Fruit fly (Drosophila melanogaster) whole organism, embryonic: ENCODE results near the gene CG31249.

Source experiments
- Atf6 ChIP-seq: fragments of 200-800 bp; sonication (Bioruptor generic); IDR thresholded peaks from 2 replicates; pipeline ENCODE4 v1.3.6; 2022; ENCODE audit warnings: missing biosample characterization, missing genetic modification characterization
- Blimp-1 ChIP-seq: fragments of 200-800 bp; sonication (Bioruptor generic); optimal IDR thresholded peaks from 3 replicates; lab custom pipeline; 2018; ENCODE audit warnings: missing biosample characterization, missing genetic modification characterization, mild to moderate bottlenecking, moderate library complexity, missing genetic modification reagents
- CG11247 ChIP-seq: fragments of 200-800 bp; sonication (Bioruptor generic); IDR thresholded peaks from 2 replicates; pipeline ENCODE4 v1.3.6; 2022; ENCODE audit warnings: missing biosample characterization, missing genetic modification characterization
- CG1233 ChIP-seq: fragments of 200-800 bp; sonication (Bioruptor generic); optimal IDR thresholded peaks from 4 replicates; lab custom pipeline; 2018; ENCODE audit warnings: missing biosample characterization, mild to moderate bottlenecking, missing genetic modification characterization
- CG13287 ChIP-seq: fragments of 200-800 bp; sonication (Bioruptor generic); IDR thresholded peaks from 2 replicates; pipeline ENCODE4 v1.3.6; 2022; ENCODE audit warnings: missing biosample characterization, missing genetic modification characterization; ENCODE audit not compliant: partially characterized antibody
- CG14860 ChIP-seq: fragments of 200-800 bp; sonication (Bioruptor generic); IDR thresholded peaks from 3 replicates; pipeline ENCODE4 v1.3.6; 2022; ENCODE audit warnings: missing biosample characterization, missing genetic modification characterization; ENCODE audit not compliant: partially characterized antibody
- CG16863 ChIP-seq: fragments of 200-800 bp; sonication (Bioruptor generic); optimal IDR thresholded peaks from 3 replicates; lab custom pipeline; 2016; ENCODE audit warnings: missing biosample characterization, missing genetic modification characterization
- CG1832 ChIP-seq: fragments of 200-800 bp; sonication (Bioruptor generic); optimal IDR thresholded peaks from 2 replicates; lab custom pipeline; 2017; ENCODE audit warnings: missing biosample characterization, mild to moderate bottlenecking, missing genetic modification characterization, inconsistent platforms
- CG2678 ChIP-seq: fragments of 200-800 bp; sonication (Bioruptor generic); optimal IDR thresholded peaks from 3 replicates; lab custom pipeline; 2019; ENCODE audit warnings: missing biosample characterization, mild to moderate bottlenecking, missing genetic modification characterization, moderate library complexity
- CG2712 ChIP-seq: fragments of 200-800 bp; optimal IDR thresholded peaks from 3 replicates; lab custom pipeline; 2019; ENCODE audit warnings: missing biosample characterization, mild to moderate bottlenecking, missing genetic modification characterization, moderate library complexity
- CG31224 ChIP-seq: fragments of 200-800 bp; sonication (Bioruptor generic); IDR thresholded peaks from 2 replicates; pipeline ENCODE4 v1.3.6; 2022; ENCODE audit warnings: missing biosample characterization, missing genetic modification characterization
- CG6272 ChIP-seq: fragments of 200-800 bp; sonication (Bioruptor generic); IDR thresholded peaks from 2 replicates; pipeline ENCODE4 v1.3.6; 2022; ENCODE audit warnings: missing biosample characterization, missing genetic modification characterization
- CG6689 ChIP-seq: fragments of 200-800 bp; sonication (Bioruptor generic); IDR thresholded peaks from 2 replicates; pipeline ENCODE4 v1.3.6; 2022; ENCODE audit warnings: missing biosample characterization, missing genetic modification characterization
- CG6791 ChIP-seq: fragments of 200-800 bp; sonication (Bioruptor generic); IDR thresholded peaks from 3 replicates; pipeline ENCODE4 v1.3.6; 2022; ENCODE audit warnings: missing biosample characterization, missing genetic modification characterization; ENCODE audit not compliant: partially characterized antibody
- CG6813 ChIP-seq: fragments of 200-800 bp; sonication (Bioruptor generic); optimal IDR thresholded peaks from 2 replicates; lab custom pipeline; 2017; ENCODE audit warnings: missing biosample characterization, missing genetic modification characterization, mild to moderate bottlenecking, moderate library complexity, missing genetic modification reagents
- CG6854 ChIP-seq: fragments of 200-800 bp; sonication (Bioruptor generic); optimal IDR thresholded peaks from 3 replicates; lab custom pipeline; 2017; ENCODE audit warnings: missing biosample characterization, mild to moderate bottlenecking, missing genetic modification characterization
- CG7928 ChIP-seq: fragments of 200-800 bp; sonication (Bioruptor generic); optimal IDR thresholded peaks from 2 replicates; lab custom pipeline; 2017; ENCODE audit warnings: missing biosample characterization, mild to moderate bottlenecking, missing genetic modification characterization
- CG8359 ChIP-seq: fragments of 200-800 bp; sonication (Bioruptor generic); optimal IDR thresholded peaks from 2 replicates; lab custom pipeline; 2017; ENCODE audit warnings: missing biosample characterization, mild to moderate bottlenecking, missing genetic modification characterization, borderline replicate concordance
- CG8388 ChIP-seq: fragments of 200-800 bp; sonication (Bioruptor generic); optimal IDR thresholded peaks from 2 replicates; lab custom pipeline; 2019; ENCODE audit warnings: missing biosample characterization, mild to moderate bottlenecking, missing genetic modification characterization, moderate library complexity
- Gug ChIP-seq: fragments of 200-800 bp; sonication (Bioruptor generic); IDR thresholded peaks from 4 replicates; pipeline ENCODE4 v1.3.6; 2022; ENCODE audit warnings: missing biosample characterization, missing genetic modification characterization
- HLH4C ChIP-seq: fragments of 200-800 bp; sonication (Bioruptor generic); IDR thresholded peaks from 3 replicates; pipeline ENCODE4 v1.3.6; 2022; ENCODE audit warnings: missing biosample characterization, missing genetic modification characterization; ENCODE audit not compliant: partially characterized antibody
- Kr ChIP-seq: fragments of 200-800 bp; sonication (Bioruptor generic); optimal IDR thresholded peaks from 2 replicates; lab custom pipeline; 2017; ENCODE audit warnings: missing biosample characterization, mild to moderate bottlenecking, missing genetic modification characterization
- Lhr ChIP-seq: fragments of 200-800 bp; sonication (Bioruptor generic); optimal IDR thresholded peaks from 3 replicates; lab custom pipeline; 2017; ENCODE audit warnings: mild to moderate bottlenecking, missing biosample characterization, missing genetic modification reagents, missing genetic modification characterization
- Max ChIP-seq: fragments of 200-800 bp; sonication (Bioruptor generic); optimal IDR thresholded peaks from 2 replicates; lab custom pipeline; 2016; ENCODE audit warnings: missing biosample characterization, mild to moderate bottlenecking, missing genetic modification characterization
- Nf-YC ChIP-seq: fragments of 200-800 bp; optimal IDR thresholded peaks from 3 replicates; lab custom pipeline; 2019; ENCODE audit warnings: missing biosample characterization, mild to moderate bottlenecking, missing genetic modification characterization, moderate library complexity
- NfI ChIP-seq: fragments of 200-800 bp; sonication (Bioruptor generic); optimal IDR thresholded peaks from 3 replicates; lab custom pipeline; 2018; ENCODE audit warnings: missing biosample characterization, mild to moderate bottlenecking, missing genetic modification characterization, moderate library complexity
- Scr ChIP-seq: fragments of 200-800 bp; sonication (Bioruptor generic); IDR thresholded peaks from 2 replicates; pipeline ENCODE4 v1.3.6; 2022; ENCODE audit warnings: missing biosample characterization, missing genetic modification characterization; ENCODE audit not compliant: partially characterized antibody
- Sry-δ ChIP-seq: fragments of 200-800 bp; sonication (Bioruptor generic); optimal IDR thresholded peaks from 2 replicates; lab custom pipeline; 2016; ENCODE audit warnings: missing biosample characterization, missing genetic modification characterization
- Trl ChIP-seq, 3 experiments: fragments of >200 bp in 2 of 3; fragments of 200-800 bp in 1 of 3; sonication (Bioruptor generic) in 1 of 3; optimal IDR thresholded peaks; 2 replicates in 1 of 3; 3 replicates in 2 of 3; lab custom pipeline; 2016 to 2017; ENCODE audit warnings: missing biosample characterization in 1 of 3, missing genetic modification characterization in 1 of 3
- Xrp1 ChIP-seq: fragments of 200-800 bp; sonication (Bioruptor generic); IDR thresholded peaks from 2 replicates; pipeline ENCODE4 v1.3.6; 2022; ENCODE audit warnings: missing biosample characterization, missing genetic modification characterization
- al ChIP-seq: fragments of 200-800 bp; sonication (Bioruptor generic); IDR thresholded peaks from 2 replicates; pipeline ENCODE4 v1.3.6; 2022; ENCODE audit warnings: missing biosample characterization, missing genetic modification characterization
- br ChIP-seq: fragments of >200 bp; optimal IDR thresholded peaks from 2 replicates; lab custom pipeline; 2017
- cato ChIP-seq: fragments of 200-800 bp; sonication (Bioruptor generic); optimal IDR thresholded peaks from 2 replicates; lab custom pipeline; 2016; ENCODE audit warnings: missing biosample characterization, missing genetic modification characterization, borderline replicate concordance
- chinmo ChIP-seq: fragments of 200-800 bp; sonication (Bioruptor generic); IDR thresholded peaks from 4 replicates; pipeline ENCODE4 v1.3.6; 2022; ENCODE audit warnings: missing biosample characterization, missing genetic modification characterization; ENCODE audit not compliant: partially characterized antibody
- chm ChIP-seq: fragments of 200-800 bp; sonication (Bioruptor generic); IDR thresholded peaks from 2 replicates; pipeline ENCODE4 v1.3.6; 2022; ENCODE audit warnings: missing biosample characterization, missing genetic modification characterization
- ci ChIP-seq: fragments of 200-800 bp; sonication (Bioruptor generic); IDR thresholded peaks from 3 replicates; pipeline ENCODE4 v1.3.6; 2022; ENCODE audit warnings: missing biosample characterization, missing genetic modification characterization
- cwo ChIP-seq: fragments of 200-800 bp; sonication (Bioruptor generic); optimal IDR thresholded peaks from 3 replicates; lab custom pipeline; 2017; ENCODE audit warnings: missing biosample characterization, missing genetic modification characterization, mild to moderate bottlenecking, moderate library complexity, missing genetic modification reagents
- exex ChIP-seq: fragments of 200-800 bp; sonication (Bioruptor generic); optimal IDR thresholded peaks from 4 replicates; lab custom pipeline; 2018; ENCODE audit warnings: missing biosample characterization, mild to moderate bottlenecking, missing genetic modification characterization, moderate library complexity
- hth ChIP-seq: fragments of >200 bp; optimal IDR thresholded peaks from 2 replicates; lab custom pipeline; 2017; ENCODE audit warnings: inconsistent platforms
- lmd ChIP-seq: fragments of 200-800 bp; sonication (Bioruptor generic); IDR thresholded peaks from 2 replicates; pipeline ENCODE4 v1.3.6; 2022; ENCODE audit warnings: missing biosample characterization, missing genetic modification characterization
- psq ChIP-seq: fragments of 200-800 bp; sonication (Bioruptor generic); optimal IDR thresholded peaks from 2 replicates; lab custom pipeline; 2017; ENCODE audit warnings: missing biosample characterization, missing genetic modification characterization
- pum ChIP-seq: fragments of 200-800 bp; sonication (Bioruptor generic); optimal IDR thresholded peaks from 2 replicates; lab custom pipeline; 2016; ENCODE audit warnings: missing biosample characterization, missing genetic modification characterization
- ranshi ChIP-seq: fragments of 200-800 bp; sonication (Bioruptor generic); IDR thresholded peaks from 2 replicates; pipeline ENCODE4 v1.3.6; 2022; ENCODE audit warnings: missing biosample characterization, missing genetic modification characterization
- tio ChIP-seq: fragments of 200-800 bp; sonication (Bioruptor generic); optimal IDR thresholded peaks from 2 replicates; lab custom pipeline; 2017; ENCODE audit warnings: missing biosample characterization, missing genetic modification characterization, inconsistent platforms
- tna ChIP-seq: fragments of 200-800 bp; sonication (Bioruptor generic); IDR thresholded peaks from 2 replicates; pipeline ENCODE4 v1.3.6; 2022; ENCODE audit warnings: missing biosample characterization, missing genetic modification characterization; ENCODE audit not compliant: partially characterized antibody
- vnd ChIP-seq: fragments of 200-800 bp; sonication (Bioruptor generic); IDR thresholded peaks from 3 replicates; pipeline ENCODE4 v1.3.6; 2022; ENCODE audit warnings: missing biosample characterization, missing genetic modification characterization; ENCODE audit not compliant: partially characterized antibody

The CG31249 gene

DNA sequence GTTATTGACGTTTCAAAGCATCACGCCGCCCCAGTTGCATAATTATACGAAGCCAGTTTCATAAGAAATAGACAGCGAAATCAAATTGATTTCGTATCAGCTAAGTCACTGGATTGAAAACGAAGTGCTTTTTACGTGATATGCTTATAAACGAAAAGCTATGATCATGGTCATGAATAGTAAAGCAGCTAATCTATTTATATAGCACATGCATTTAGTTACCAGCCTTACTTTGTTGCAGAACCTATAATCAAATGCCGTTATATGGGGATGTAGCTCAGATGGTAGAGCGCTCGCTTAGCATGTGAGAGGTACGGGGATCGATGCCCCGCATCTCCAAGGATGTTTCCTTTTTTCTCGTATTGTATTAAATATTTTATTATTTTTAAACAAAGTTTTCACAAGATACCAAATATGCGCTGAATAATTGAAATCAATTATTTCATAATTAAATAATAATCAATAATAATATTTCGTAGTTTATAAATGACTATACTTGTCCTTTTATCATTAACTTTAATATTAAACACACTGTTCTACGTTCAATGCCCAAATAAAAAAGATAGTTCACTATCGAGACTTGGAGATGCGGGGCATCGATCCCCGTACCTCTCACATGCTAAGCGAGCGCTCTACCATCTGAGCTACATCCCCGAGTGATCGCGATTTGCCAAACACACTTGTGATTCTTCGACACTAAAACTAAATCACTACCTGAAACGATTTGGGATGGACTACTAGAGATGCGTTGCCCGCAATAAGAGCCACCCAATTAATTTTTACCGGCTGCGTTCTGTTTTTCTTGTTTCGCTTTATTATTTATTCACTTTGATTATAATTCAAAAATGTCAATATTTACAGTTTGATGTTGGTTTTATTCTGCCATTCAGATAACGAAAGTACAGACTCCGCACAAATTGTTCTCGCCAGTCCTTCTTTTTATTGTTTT lies 40.5 kb downstream of the CG31249 start (continued):
- TF ChIP-seq vnd (GFP tag; lab: Robert Waterston, UW): peak; percentile 63; the same call in 2 of the 3 replicates
- no peak for TF ChIP-seq CG7928
- TF ChIP-seq chm: peak; percentile 20; the same call in 1 of the 2 replicates
- TF ChIP-seq Scr: peak; percentile 72
- no peak for TF ChIP-seq CG11247 (GFP tag; lab: Robert Waterston, UW)
- TF ChIP-seq br (lab: Kevin White, UChicago): no peak
- TF ChIP-seq CG6272 (GFP tag; lab: Robert Waterston, UW): 0 out of 2 replicates have a peak, but pooled peaks have one; percentile 15
- peak; percentile 59; the same call in 1 of the 2 replicates for TF ChIP-seq tna (GFP tag; lab: Robert Waterston, UW)
- TF ChIP-seq al (GFP tag; lab: Robert Waterston, UW): no peak
- TF ChIP-seq HLH4C (GFP tag; lab: Robert Waterston, UW): peak; percentile 74; the same call in 1 of the 3 replicates

DNA sequence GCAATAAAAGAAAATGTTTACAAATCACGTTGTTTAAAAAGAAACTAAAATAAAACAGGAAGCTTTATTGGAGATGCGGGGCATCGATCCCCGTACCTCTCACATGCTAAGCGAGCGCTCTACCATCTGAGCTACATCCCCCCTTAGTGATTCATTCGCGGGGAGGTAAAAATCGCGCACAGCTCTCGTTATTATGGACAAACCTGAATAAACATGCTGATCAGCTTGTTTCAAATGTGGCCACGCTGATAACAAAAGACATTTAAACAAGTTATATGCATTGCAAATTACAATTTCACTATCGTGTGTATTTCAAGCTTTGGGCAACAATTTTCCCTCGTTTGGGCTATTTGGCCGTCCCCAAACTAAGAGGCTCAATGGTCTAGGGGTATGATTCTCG lies 41.6 kb downstream of the CG31249 start:
- no peak for TF ChIP-seq pum (GFP tag; lab: Kevin White, UChicago)
- TF ChIP-seq CG1233: no peak
- TF ChIP-seq Xrp1: no peak
- no peak for TF ChIP-seq cwo
- TF ChIP-seq chinmo: peak; percentile 84; the same call in 2 of the 4 replicates
- TF ChIP-seq Nf-YC (tag; lab: Kevin White, UChicago): no peak
- no peak for TF ChIP-seq hth (lab: Kevin White, UChicago)
- no peak for TF ChIP-seq ci (GFP tag; lab: Robert Waterston, UW)
- no peak for TF ChIP-seq Blimp-1 (GFP tag; lab: Kevin White, UChicago)
- TF ChIP-seq exex (tag; lab: Kevin White, UChicago): peak; percentile 45
- no peak for TF ChIP-seq cato (GFP tag; lab: Kevin White, UChicago)
- peak; percentile 60; the same call in 1 of the 3 replicates for TF ChIP-seq CG6791 (GFP tag; lab: Robert Waterston, UW)
- no peak for TF ChIP-seq CG6813 (GFP tag; lab: Kevin White, UChicago)
- no peak for TF ChIP-seq tio
- TF ChIP-seq Trl (optimal IDR thresholded peaks at IDR 0.05; lab: Kevin White, UChicago): no peak
- no peak for TF ChIP-seq Trl (GFP tag; optimal IDR thresholded peaks at IDR 0.05; lab: Kevin White, UChicago)
- no peak for TF ChIP-seq ranshi (GFP tag; lab: Robert Waterston, UW)
- TF ChIP-seq Sry-δ (GFP tag; lab: Kevin White, UChicago): no peak
- no peak for TF ChIP-seq Max (GFP tag; lab: Kevin White, UChicago)
- no peak for TF ChIP-seq NfI (GFP tag; lab: Kevin White, UChicago)
- no peak for TF ChIP-seq Kr (GFP tag; lab: Kevin White, UChicago)
- TF ChIP-seq CG6689: no peak
- TF ChIP-seq CG13287: peak; percentile 32; the same call in 1 of the 2 replicates
- no peak for TF ChIP-seq Atf6
- no peak for TF ChIP-seq lmd
- no peak for TF ChIP-seq Gug
- TF ChIP-seq CG14860 (GFP tag; lab: Robert Waterston, UW): 0 out of 3 replicates have a peak, but pooled peaks have one; percentile 45
- TF ChIP-seq CG6854: peak; percentile 2
- TF ChIP-seq psq (GFP tag; lab: Kevin White, UChicago): no peak
- TF ChIP-seq CG2678: peak; percentile 0
- TF ChIP-seq CG31224 (GFP tag; lab: Robert Waterston, UW): no peak
- no peak for TF ChIP-seq CG1832 (GFP tag; lab: Kevin White, UChicago)
- no peak for TF ChIP-seq CG16863 (GFP tag; lab: Kevin White, UChicago)
- no peak for TF ChIP-seq Lhr (GFP tag; lab: Kevin White, UChicago)
- TF ChIP-seq CG8388 (GFP tag; lab: Kevin White, UChicago): no peak
- TF ChIP-seq CG8359 (GFP tag; lab: Kevin White, UChicago): no peak
- TF ChIP-seq CG2712 (tag; lab: Kevin White, UChicago): no peak
